Worm (Caenorhabditis elegans): ENCODE data around the gene set-12.

ce11 chrX:7689570-7689969 lies 46.5 kb downstream of the set-12 start:
- TF ChIP-seq lin-13 (tag; optimal IDR thresholded peaks at IDR 0.05) (no peak), elt-3 (tag; optimal IDR thresholded peaks at IDR 0.05) (no peak), nhr-12 (tag; optimal IDR thresholded peaks at IDR 0.05) (no peak), mab-5 (tag; optimal IDR thresholded peaks at IDR 0.05) (no peak), unc-62 (GFP tag; optimal IDR thresholded peaks at IDR 0.05) (no peak), blmp-1 (tag; optimal IDR thresholded peaks at IDR 0.05) (no peak)

Data from whole organism, mixed stage, embryonic.